Fruit fly (Drosophila melanogaster) whole organism, prepupa: ENCODE results near the gene Odj.
A peak's percentile ranks its signal among the peaks of the same experiment; 100 is the strongest.

Experiments used
- CG10631 ChIP-seq: fragments of 200-800 bp; sonication (Bioruptor generic); optimal IDR thresholded peaks from 2 replicates; lab custom pipeline; 2016; ENCODE audit warnings: missing biosample characterization, missing genetic modification characterization
- CG10669 ChIP-seq: fragments of 200-800 bp; sonication (Bioruptor generic); optimal IDR thresholded peaks from 3 replicates; lab custom pipeline; 2018; ENCODE audit warnings: missing biosample characterization, mild to moderate bottlenecking, missing genetic modification characterization, moderate library complexity
- CG11294 ChIP-seq: fragments of 200-800 bp; sonication (Bioruptor generic); IDR thresholded peaks from 2 replicates; pipeline ENCODE4 v1.3.6; 2022; ENCODE audit warnings: missing biosample characterization, missing genetic modification characterization
- CG11762 ChIP-seq: fragments of 200-800 bp; sonication (Bioruptor generic); optimal IDR thresholded peaks from 3 replicates; lab custom pipeline; 2016; ENCODE audit warnings: missing biosample characterization, missing genetic modification characterization; ENCODE audit not compliant: insufficient read depth
- CG11902 ChIP-seq: fragments of 200-800 bp; sonication (Bioruptor generic); optimal IDR thresholded peaks from 3 replicates; lab custom pipeline; 2016; ENCODE audit warnings: missing biosample characterization, missing genetic modification characterization
- CG15336 ChIP-seq: fragments of 200-800 bp; sonication (Bioruptor generic); IDR thresholded peaks from 2 replicates; pipeline ENCODE4 v1.3.6; 2022; ENCODE audit warnings: missing biosample characterization, missing genetic modification characterization
- CG1621 ChIP-seq: fragments of 200-800 bp; sonication (Bioruptor generic); optimal IDR thresholded peaks from 3 replicates; lab custom pipeline; 2018; ENCODE audit warnings: missing biosample characterization, mild to moderate bottlenecking, missing genetic modification characterization
- CG16779 ChIP-seq: fragments of 200-800 bp; sonication (Bioruptor generic); optimal IDR thresholded peaks from 3 replicates; lab custom pipeline; 2017; ENCODE audit warnings: missing biosample characterization, mild to moderate bottlenecking, missing genetic modification characterization
- CG31627 ChIP-seq: fragments of 200-800 bp; sonication (Bioruptor generic); optimal IDR thresholded peaks from 3 replicates; lab custom pipeline; 2016; ENCODE audit warnings: missing biosample characterization, missing genetic modification characterization
- CG32006 ChIP-seq: fragments of 200-800 bp; sonication (Bioruptor generic); optimal IDR thresholded peaks from 3 replicates; lab custom pipeline; 2017; ENCODE audit warnings: missing biosample characterization, mild to moderate bottlenecking, missing genetic modification characterization
- CG34406 ChIP-seq: fragments of 200-800 bp; sonication (Bioruptor generic); optimal IDR thresholded peaks from 3 replicates; lab custom pipeline; 2016; ENCODE audit warnings: missing biosample characterization, missing genetic modification characterization
- CG3919 ChIP-seq: fragments of 200-800 bp; sonication (Bioruptor generic); optimal IDR thresholded peaks from 3 replicates; lab custom pipeline; 2016; ENCODE audit warnings: missing biosample characterization, missing genetic modification characterization
- CG4318 ChIP-seq: fragments of 200-800 bp; sonication (Bioruptor generic); optimal IDR thresholded peaks from 3 replicates; lab custom pipeline; 2017; ENCODE audit warnings: missing biosample characterization, mild to moderate bottlenecking, missing genetic modification characterization
- CG6163 ChIP-seq: fragments of 200-800 bp; sonication (Bioruptor generic); IDR thresholded peaks from 3 replicates; pipeline ENCODE4 v1.3.6; 2022; ENCODE audit warnings: missing biosample characterization, missing genetic modification characterization
- CG6276 ChIP-seq: fragments of 200-800 bp; sonication (Bioruptor generic); optimal IDR thresholded peaks from 2 replicates; lab custom pipeline; 2017; ENCODE audit warnings: missing biosample characterization, mild to moderate bottlenecking, missing genetic modification characterization
- CG6792 ChIP-seq: fragments of 200-800 bp; sonication (Bioruptor generic); optimal IDR thresholded peaks from 3 replicates; lab custom pipeline; 2016; ENCODE audit warnings: missing biosample characterization, missing genetic modification characterization
- CG6808 ChIP-seq: fragments of 200-800 bp; sonication (Bioruptor generic); optimal IDR thresholded peaks from 3 replicates; lab custom pipeline; 2017; ENCODE audit warnings: missing biosample characterization, missing genetic modification characterization, mild to moderate bottlenecking, moderate library complexity, missing genetic modification reagents
- CG6854 ChIP-seq: fragments of 200-800 bp; sonication (Bioruptor generic); optimal IDR thresholded peaks from 2 replicates; lab custom pipeline; 2017; ENCODE audit warnings: missing biosample characterization, mild to moderate bottlenecking, missing genetic modification characterization
- CG7368 ChIP-seq: fragments of 200-800 bp; sonication (Bioruptor generic); optimal IDR thresholded peaks from 3 replicates; lab custom pipeline; 2016; ENCODE audit warnings: missing biosample characterization, missing genetic modification characterization
- CG8119 ChIP-seq: fragments of 200-800 bp; sonication (Bioruptor generic); IDR thresholded peaks from 3 replicates; pipeline ENCODE4 v1.3.6; 2022; ENCODE audit warnings: missing biosample characterization, missing genetic modification characterization
- CG8319 ChIP-seq: fragments of 200-800 bp; sonication (Bioruptor generic); optimal IDR thresholded peaks from 3 replicates; lab custom pipeline; 2016; ENCODE audit warnings: missing biosample characterization, missing genetic modification characterization
- CG8632 ChIP-seq: fragments of 200-800 bp; sonication (Bioruptor generic); optimal IDR thresholded peaks from 3 replicates; lab custom pipeline; 2016; ENCODE audit warnings: missing biosample characterization, missing genetic modification characterization
- CG9139 ChIP-seq: fragments of 200-800 bp; sonication (Bioruptor generic); optimal IDR thresholded peaks from 3 replicates; lab custom pipeline; 2017; ENCODE audit warnings: missing biosample characterization, mild to moderate bottlenecking, missing genetic modification characterization
- Eip75B ChIP-seq: fragments of 200-800 bp; sonication (Bioruptor generic); optimal IDR thresholded peaks from 3 replicates; lab custom pipeline; 2016; ENCODE audit warnings: missing biosample characterization, missing genetic modification characterization
- Eip78C ChIP-seq: fragments of 200-800 bp; sonication (Bioruptor generic); peaks from one replicate; lab custom pipeline; 2016; ENCODE audit warnings: missing biosample characterization, missing genetic modification characterization
- Eip93F ChIP-seq: fragments of 200-800 bp; sonication (Bioruptor generic); optimal IDR thresholded peaks from 2 replicates; lab custom pipeline; 2016; ENCODE audit warnings: missing biosample characterization, mild to moderate bottlenecking, missing genetic modification characterization
- Ets21C ChIP-seq: fragments of 200-800 bp; sonication (Bioruptor generic); optimal IDR thresholded peaks from 3 replicates; lab custom pipeline; 2016; ENCODE audit warnings: missing biosample characterization, missing genetic modification characterization
- Ets96B ChIP-seq: fragments of 200-800 bp; optimal IDR thresholded peaks from 2 replicates; lab custom pipeline; 2019; ENCODE audit warnings: missing biosample characterization, mild to moderate bottlenecking, missing genetic modification characterization, moderate library complexity
- Gug ChIP-seq: fragments of 200-800 bp; sonication (Bioruptor generic); IDR thresholded peaks from 2 replicates; pipeline ENCODE4 v1.3.6; 2022; ENCODE audit warnings: missing biosample characterization, missing genetic modification characterization
- Hr38 ChIP-seq: sonication (Bioruptor generic); optimal IDR thresholded peaks from 2 replicates; lab custom pipeline; 2016; ENCODE audit warnings: missing biosample characterization, missing genetic modification characterization
- Hr39 ChIP-seq: fragments of 200-800 bp; sonication (Bioruptor generic); optimal IDR thresholded peaks from 2 replicates; lab custom pipeline; 2016; ENCODE audit warnings: missing biosample characterization, missing genetic modification characterization
- Hr4 ChIP-seq: fragments of 200-800 bp; sonication (Bioruptor generic); optimal IDR thresholded peaks from 3 replicates; lab custom pipeline; 2016; ENCODE audit warnings: missing biosample characterization, missing genetic modification characterization
- Lpt ChIP-seq: fragments of 200-800 bp; sonication (Bioruptor generic); optimal IDR thresholded peaks from 3 replicates; lab custom pipeline; 2016; ENCODE audit warnings: missing biosample characterization, missing genetic modification characterization
- OdsH ChIP-seq: fragments of 200-800 bp; sonication (Bioruptor generic); optimal IDR thresholded peaks from 3 replicates; lab custom pipeline; 2016; ENCODE audit warnings: missing biosample characterization, missing genetic modification characterization
- Smox ChIP-seq: fragments of 200-800 bp; sonication (Bioruptor generic); optimal IDR thresholded peaks from 3 replicates; lab custom pipeline; 2016; ENCODE audit warnings: missing biosample characterization, missing genetic modification characterization
- Sox102F ChIP-seq: fragments of 200-800 bp; sonication (Bioruptor generic); optimal IDR thresholded peaks from 2 replicates; lab custom pipeline; 2016; ENCODE audit warnings: missing biosample characterization, mild to moderate bottlenecking, missing genetic modification characterization
- Sox15 ChIP-seq: fragments of 200-800 bp; sonication (Bioruptor generic); optimal IDR thresholded peaks from 3 replicates; lab custom pipeline; 2016; ENCODE audit warnings: missing biosample characterization, missing genetic modification characterization
- acj6 ChIP-seq: fragments of 200-800 bp; sonication (Bioruptor generic); optimal IDR thresholded peaks from 3 replicates; lab custom pipeline; 2016; ENCODE audit warnings: missing biosample characterization, missing genetic modification characterization
- dac ChIP-seq: fragments of 200-800 bp; sonication (Bioruptor generic); optimal IDR thresholded peaks from 2 replicates; lab custom pipeline; 2017; ENCODE audit warnings: missing biosample characterization, mild to moderate bottlenecking, missing genetic modification characterization
- eg ChIP-seq: fragments of 200-800 bp; sonication (Bioruptor generic); IDR thresholded peaks from 3 replicates; pipeline ENCODE4 v1.3.6; 2022; ENCODE audit warnings: missing biosample characterization, missing genetic modification characterization
- esn ChIP-seq: fragments of 200-800 bp; sonication (Bioruptor generic); optimal IDR thresholded peaks from 2 replicates; lab custom pipeline; 2016; ENCODE audit warnings: missing biosample characterization, mild to moderate bottlenecking, missing genetic modification characterization, moderate library complexity
- lz ChIP-seq: fragments of 200-800 bp; sonication (Bioruptor generic); optimal IDR thresholded peaks from 3 replicates; lab custom pipeline; 2016; ENCODE audit warnings: missing biosample characterization, missing genetic modification characterization
- net ChIP-seq: fragments of 200-800 bp; sonication (Bioruptor generic); optimal IDR thresholded peaks from 3 replicates; lab custom pipeline; 2016; ENCODE audit warnings: missing biosample characterization, missing genetic modification characterization
- pdm3 ChIP-seq: fragments of 200-800 bp; sonication (Bioruptor generic); optimal IDR thresholded peaks from 3 replicates; lab custom pipeline; 2016; ENCODE audit warnings: missing biosample characterization, missing genetic modification characterization
- spab ChIP-seq: fragments of 200-800 bp; sonication (Bioruptor generic); optimal IDR thresholded peaks from 2 replicates; lab custom pipeline; 2017; ENCODE audit warnings: missing biosample characterization, mild to moderate bottlenecking, missing genetic modification characterization, missing genetic modification reagents
- ss ChIP-seq, 2 experiments: fragments of 200-800 bp; sonication (Bioruptor generic); optimal IDR thresholded peaks; 2 replicates in 1 of 2; 3 replicates in 1 of 2; lab custom pipeline; 2017 to 2018; ENCODE audit warnings: mild to moderate bottlenecking in 2 of 2, missing biosample characterization in 2 of 2, missing genetic modification characterization in 2 of 2, moderate library complexity in 1 of 2
- svp ChIP-seq: fragments of 200-800 bp; sonication (Bioruptor generic); peaks from one replicate; lab custom pipeline; 2016; ENCODE audit warnings: missing biosample characterization, missing genetic modification characterization
- topi ChIP-seq: fragments of 200-800 bp; sonication (Bioruptor generic); optimal IDR thresholded peaks from 3 replicates; lab custom pipeline; 2016; ENCODE audit warnings: missing biosample characterization, missing genetic modification characterization

The Odj gene

DNA sequence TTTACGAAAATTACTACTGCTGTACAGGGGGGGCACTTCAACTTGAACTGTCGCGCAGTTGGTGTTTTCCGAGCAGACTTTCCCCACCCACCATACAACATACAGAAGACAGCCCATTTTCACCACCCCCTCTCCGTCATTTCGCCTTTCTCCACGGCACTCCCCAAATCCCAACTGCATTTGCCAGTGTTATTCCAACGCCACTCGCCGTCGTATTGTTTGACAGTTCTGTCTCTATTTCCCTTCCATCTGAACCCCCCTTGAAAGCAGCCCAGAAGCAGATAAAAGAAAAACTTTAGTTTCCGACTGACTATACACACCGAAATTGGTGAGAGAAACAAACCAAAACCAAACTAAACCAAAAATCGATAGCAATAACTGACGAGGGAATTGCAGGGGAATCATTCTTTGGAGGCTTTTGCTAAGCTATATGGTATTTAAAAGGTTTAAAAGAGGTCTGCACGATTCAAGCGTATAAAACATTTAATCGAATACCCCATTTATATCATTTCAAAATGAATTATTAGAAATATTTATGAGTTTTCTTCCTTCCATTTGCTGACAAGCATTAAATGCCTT is 18.1 kb upstream of the Odj start:
- TF ChIP-seq CG32006 (GFP tag; lab: Kevin White, UChicago) (no peak), Hr39 (GFP tag; lab: Kevin White, UChicago) (no peak), CG8119 (GFP tag; lab: Robert Waterston, UW) (no peak), Eip75B (GFP tag; lab: Kevin White, UChicago) (no peak), CG6808 (GFP tag; lab: Kevin White, UChicago) (no peak), CG3919 (GFP tag; lab: Kevin White, UChicago) (no peak), svp (GFP tag; lab: Kevin White, UChicago) (peak; percentile 47), Gug (GFP tag; lab: Robert Waterston, UW) (no peak)

DNA sequence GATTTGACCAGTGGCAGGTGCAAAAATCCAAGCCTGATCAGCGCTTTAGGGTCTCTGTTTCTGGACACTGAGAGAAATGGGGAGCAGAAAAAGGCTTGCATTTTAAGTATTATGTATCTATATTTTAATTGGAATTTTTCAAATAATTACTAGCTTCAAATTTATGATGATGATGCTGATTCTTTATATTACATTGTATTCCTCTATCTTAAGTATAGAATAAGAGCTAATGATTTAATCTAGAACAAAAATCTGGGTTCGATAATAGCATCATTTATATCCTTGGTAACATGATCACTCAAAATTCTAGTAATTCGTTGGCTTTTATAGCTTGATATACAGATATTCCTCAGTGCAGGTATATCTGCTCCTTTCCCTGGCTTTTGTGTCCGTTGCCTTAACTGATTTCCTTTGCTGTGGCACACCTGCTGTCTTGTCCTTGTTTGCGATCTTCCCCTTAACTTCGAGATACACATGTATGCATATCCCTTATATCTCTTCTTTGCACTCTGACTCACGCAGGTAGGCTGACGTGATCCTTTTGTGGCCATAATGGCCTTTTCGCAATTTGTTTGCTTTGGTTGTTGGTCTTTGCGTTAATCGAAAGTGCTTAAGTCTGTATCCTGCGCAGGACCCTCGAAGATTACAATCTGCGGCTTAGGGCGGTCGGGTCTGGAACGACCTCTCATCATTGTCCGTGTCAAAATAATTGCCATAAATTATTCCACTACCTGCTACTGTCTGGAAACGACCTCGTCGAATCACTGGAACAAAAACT is 17.0 kb upstream of the Odj start:
- TF ChIP-seq CG16779 (tag; lab: Kevin White, UChicago) (no peak), Smox (peak; percentile 26), CG10669 (GFP tag; lab: Kevin White, UChicago) (peak; percentile 26), CG32006 (GFP tag; lab: Kevin White, UChicago) (no peak), Gug (GFP tag; lab: Robert Waterston, UW) (no peak), dac (GFP tag; lab: Kevin White, UChicago) (no peak), eg (GFP tag; lab: Robert Waterston, UW) (no peak), Hr38 (GFP tag; lab: Kevin White, UChicago) (no peak), topi (GFP tag; lab: Kevin White, UChicago) (peak; percentile 37), CG6854 (no peak), CG6163 (GFP tag; lab: Robert Waterston, UW) (no peak), CG7368 (GFP tag; lab: Kevin White, UChicago) (no peak), CG9139 (GFP tag; lab: Kevin White, UChicago) (no peak), CG11762 (GFP tag; lab: Kevin White, UChicago) (no peak), CG31627 (GFP tag; lab: Kevin White, UChicago) (peak; percentile 31), Hr4 (GFP tag; lab: Kevin White, UChicago) (no peak), Lpt (no peak), lz (GFP tag; lab: Kevin White, UChicago) (peak; percentile 60), CG11294 (no peak), CG8632 (GFP tag; lab: Kevin White, UChicago) (peak; percentile 54), Ets96B (peak; percentile 35), CG8319 (GFP tag; lab: Kevin White, UChicago) (no peak), CG4318 (GFP tag; lab: Kevin White, UChicago) (no peak), CG1621 (tag; lab: Kevin White, UChicago) (no peak), CG34406 (GFP tag; lab: Kevin White, UChicago) (peak; percentile 66), acj6 (GFP tag; lab: Kevin White, UChicago) (peak; percentile 48), Sox102F (peak; percentile 41), Sox15 (GFP tag; lab: Kevin White, UChicago) (peak; percentile 17), spab (GFP tag; lab: Kevin White, UChicago) (peak; percentile 21), Ets21C (GFP tag; lab: Kevin White, UChicago) (peak; percentile 4), CG10631 (peak; percentile 62), esn (peak; percentile 76), CG6792 (peak; percentile 60), Eip93F (no peak), CG11902 (GFP tag; lab: Kevin White, UChicago) (peak; percentile 42), net (GFP tag; lab: Kevin White, UChicago) (no peak), OdsH (GFP tag; lab: Kevin White, UChicago) (peak; percentile 46), CG3919 (GFP tag; lab: Kevin White, UChicago) (peak; percentile 30), ss (GFP tag; optimal IDR thresholded peaks at IDR 0.05; lab: Kevin White, UChicago) (peak in 1 of 2 experiments; percentile 57), CG15336 (no peak), Eip78C (GFP tag; lab: Kevin White, UChicago) (peak; percentile 79), CG6276 (no peak), pdm3 (GFP tag; lab: Kevin White, UChicago) (no peak), CG6808 (GFP tag; lab: Kevin White, UChicago) (peak; percentile 14)
